Worm (Caenorhabditis elegans) whole organism, late embryonic: ENCODE data around the gene igcm-4.
"Not testable (repeated sequence)": the region's sequence is repeated elsewhere in the genome, so short reads cannot be mapped to it uniquely, and the experiment has no call there.

Source experiments
- K09A11.1 ChIP-seq: sonication (generic microtip); optimal IDR thresholded peaks from 2 replicates; lab custom pipeline; 2017; ENCODE audit warnings: antibody characterized with exemption, mild to moderate bottlenecking, missing genetic modification characterization, missing compliant biosample characterization; ENCODE audit not compliant: insufficient read depth
- T23F11.4 ChIP-seq: fragments of 200-800 bp; sonication (Bioruptor generic); optimal IDR thresholded peaks from 2 replicates; lab custom pipeline; 2018; ENCODE audit warnings: mild to moderate bottlenecking, missing genetic modification characterization, missing compliant biosample characterization
- Y22D7AL.16 ChIP-seq: sonication (generic microtip); optimal IDR thresholded peaks from 2 replicates; lab custom pipeline; 2016; ENCODE audit warnings: missing genetic modification characterization, missing compliant biosample characterization
- ceh-24 ChIP-seq: sonication (generic microtip); optimal IDR thresholded peaks from 2 replicates; lab custom pipeline; 2016; ENCODE audit warnings: mild to moderate bottlenecking, missing genetic modification characterization, missing compliant biosample characterization
- ceh-34 ChIP-seq: sonication (generic microtip); optimal IDR thresholded peaks from 2 replicates; lab custom pipeline; 2016; ENCODE audit warnings: mild to moderate bottlenecking, missing genetic modification characterization, missing compliant biosample characterization
- ceh-45 ChIP-seq: fragments of 200-800 bp; sonication (Bioruptor generic); IDR thresholded peaks from 2 replicates; pipeline ENCODE4 v1.3.6; 2022; ENCODE audit warnings: missing genetic modification reagents, missing genetic modification characterization, missing compliant biosample characterization
- ceh-9 ChIP-seq: sonication (generic microtip); optimal IDR thresholded peaks from 2 replicates; lab custom pipeline; 2016; ENCODE audit warnings: mild to moderate bottlenecking, missing genetic modification characterization, inconsistent platforms, missing compliant biosample characterization
- che-1 ChIP-seq: sonication (generic microtip); optimal IDR thresholded peaks from 2 replicates; lab custom pipeline; 2016; ENCODE audit warnings: mild to moderate bottlenecking, missing genetic modification characterization, missing compliant biosample characterization
- dmd-4 ChIP-seq: sonication (generic microtip); optimal IDR thresholded peaks from 2 replicates; lab custom pipeline; 2016; ENCODE audit warnings: borderline replicate concordance, missing genetic modification characterization, missing compliant biosample characterization
- elt-2 ChIP-seq: sonication (generic microtip); optimal IDR thresholded peaks from 2 replicates; lab custom pipeline; 2016; ENCODE audit warnings: missing genetic modification reagents, missing genetic modification characterization, missing compliant biosample characterization
- ets-4 ChIP-seq: sonication (generic microtip); optimal IDR thresholded peaks from 2 replicates; lab custom pipeline; 2016; ENCODE audit warnings: missing genetic modification characterization, missing compliant biosample characterization
- fkh-10 ChIP-seq: fragments of 150-350 bp; optimal IDR thresholded peaks from 2 replicates; lab custom pipeline; 2014; ENCODE audit warnings: missing biosample characterization, missing genetic modification reagents, missing genetic modification characterization
- fkh-6 ChIP-seq: sonication (generic microtip); optimal IDR thresholded peaks from 2 replicates; lab custom pipeline; 2016; ENCODE audit warnings: missing genetic modification characterization, missing compliant biosample characterization
- gmeb-2 ChIP-seq: sonication (generic microtip); optimal IDR thresholded peaks from 2 replicates; lab custom pipeline; 2016; ENCODE audit warnings: missing genetic modification characterization, inconsistent platforms, missing compliant biosample characterization
- hlh-30 ChIP-seq: sonication (generic microtip); optimal IDR thresholded peaks from 2 replicates; lab custom pipeline; 2017; ENCODE audit warnings: antibody characterized with exemption, missing genetic modification characterization, missing compliant biosample characterization; ENCODE audit not compliant: insufficient read depth
- lin-11 ChIP-seq: fragments of 200-800 bp; sonication (Bioruptor generic); optimal IDR thresholded peaks from 2 replicates; lab custom pipeline; 2018; ENCODE audit warnings: mild to moderate bottlenecking, missing genetic modification characterization, missing compliant biosample characterization
- madf-2 ChIP-seq: sonication (generic microtip); optimal IDR thresholded peaks from 2 replicates; lab custom pipeline; 2017; ENCODE audit warnings: missing genetic modification characterization, missing compliant biosample characterization
- mec-3 ChIP-seq: sonication (generic microtip); optimal IDR thresholded peaks from 2 replicates; lab custom pipeline; 2016; ENCODE audit warnings: borderline replicate concordance, missing genetic modification characterization, missing compliant biosample characterization
- nhr-11 ChIP-seq: fragments of 150-350 bp; optimal IDR thresholded peaks from 2 replicates; lab custom pipeline; 2014; ENCODE audit warnings: missing biosample characterization, missing genetic modification characterization
- nhr-232 ChIP-seq: sonication (generic microtip); optimal IDR thresholded peaks from 2 replicates; lab custom pipeline; 2016; ENCODE audit warnings: missing genetic modification characterization, missing compliant biosample characterization
- odd-2 ChIP-seq: sonication (generic microtip); optimal IDR thresholded peaks from 2 replicates; lab custom pipeline; 2017; ENCODE audit warnings: antibody characterized with exemption, mild to moderate bottlenecking, missing genetic modification characterization, missing compliant biosample characterization
- pat-9 ChIP-seq: fragments of 200-800 bp; sonication (Bioruptor generic); optimal IDR thresholded peaks from 2 replicates; lab custom pipeline; 2018; ENCODE audit warnings: mild to moderate bottlenecking, missing genetic modification characterization, moderate library complexity, missing compliant biosample characterization
- pha-2 ChIP-seq: sonication (generic microtip); optimal IDR thresholded peaks from 2 replicates; lab custom pipeline; 2017; ENCODE audit warnings: mild to moderate bottlenecking, missing genetic modification characterization, missing compliant biosample characterization
- pha-4 ChIP-seq: fragments of 150-350 bp; optimal IDR thresholded peaks from 2 replicates; lab custom pipeline; 2018; ENCODE audit warnings: missing biosample characterization, missing genetic modification reagents, missing genetic modification characterization
- pqm-1 ChIP-seq: sonication (generic microtip); optimal IDR thresholded peaks from 2 replicates; lab custom pipeline; 2016; ENCODE audit warnings: missing genetic modification characterization, missing compliant biosample characterization
- pros-1 ChIP-seq: fragments of 150-350 bp; optimal IDR thresholded peaks from 2 replicates; lab custom pipeline; 2014; ENCODE audit warnings: missing biosample characterization, missing genetic modification reagents, missing genetic modification characterization
- sdc-2 ChIP-seq: sonication (generic microtip); optimal IDR thresholded peaks from 2 replicates; lab custom pipeline; 2016; ENCODE audit warnings: missing genotype, missing genetic modification characterization, missing compliant biosample characterization
- sox-2 ChIP-seq: fragments of 200-800 bp; sonication (Bioruptor generic); IDR thresholded peaks from 2 replicates; pipeline ENCODE4 v1.3.6; 2022; ENCODE audit warnings: missing genetic modification reagents, missing genetic modification characterization, missing compliant biosample characterization
- sox-4 ChIP-seq: sonication (generic microtip); optimal IDR thresholded peaks from 2 replicates; lab custom pipeline; 2017; ENCODE audit warnings: mild to moderate bottlenecking, missing genetic modification characterization, inconsistent platforms, missing compliant biosample characterization
- syd-9 ChIP-seq: sonication (generic microtip); optimal IDR thresholded peaks from 2 replicates; lab custom pipeline; 2016; ENCODE audit warnings: mild to moderate bottlenecking, missing genetic modification characterization, moderate library complexity, missing compliant biosample characterization
- tbx-2 ChIP-seq: sonication (generic microtip); optimal IDR thresholded peaks from 2 replicates; lab custom pipeline; 2016; ENCODE audit warnings: missing genetic modification characterization, missing compliant biosample characterization
- tbx-7 ChIP-seq: sonication (generic microtip); optimal IDR thresholded peaks from 2 replicates; lab custom pipeline; 2016; ENCODE audit warnings: missing genotype, missing genetic modification characterization, missing compliant biosample characterization
- unc-42 ChIP-seq: sonication (generic microtip); optimal IDR thresholded peaks from 2 replicates; lab custom pipeline; 2016; ENCODE audit warnings: missing genotype, missing genetic modification characterization, missing compliant biosample characterization
- unc-55 ChIP-seq: sonication (generic microtip); optimal IDR thresholded peaks from 2 replicates; lab custom pipeline; 2017; ENCODE audit warnings: missing biosample characterization, missing genetic modification reagents, missing genetic modification characterization
- unc-86 ChIP-seq: sonication (generic microtip); optimal IDR thresholded peaks from 2 replicates; lab custom pipeline; 2016; ENCODE audit warnings: missing genetic modification characterization, missing compliant biosample characterization
- ztf-16 ChIP-seq: sonication (generic microtip); optimal IDR thresholded peaks from 2 replicates; lab custom pipeline; 2017; ENCODE audit warnings: missing genetic modification characterization, missing compliant biosample characterization

The igcm-4 gene

DNA sequence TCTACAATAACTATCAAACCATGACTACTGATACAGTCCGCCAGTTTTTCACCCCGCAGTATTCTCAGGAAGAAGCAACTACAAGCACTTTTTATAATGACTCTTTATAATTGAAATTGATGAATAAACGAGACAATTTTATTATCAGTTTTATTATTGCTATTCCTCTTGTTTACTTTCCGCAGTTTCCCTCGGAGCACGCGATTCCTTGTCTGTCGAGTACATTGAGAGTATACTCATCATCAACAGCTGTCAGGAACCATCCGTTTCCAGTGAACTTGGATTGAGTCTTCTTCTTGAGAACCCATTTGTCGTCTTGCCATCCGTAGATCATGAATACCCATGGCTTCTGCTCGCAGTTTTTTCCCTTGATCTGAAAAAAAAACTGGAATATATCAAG is 15.3 kb downstream of the igcm-4 start:
- TF ChIP-seq nhr-11 (tag; lab: Kevin White, UChicago) (no peak), fkh-10 (GFP tag; lab: Kevin White, UChicago) (no peak), dmd-4 (tag; lab: Kevin White, UChicago) (no peak), pat-9 (tag; lab: Kevin White, UChicago) (no peak), pqm-1 (tag; lab: Kevin White, UChicago) (no peak), ceh-45 (no peak), syd-9 (tag; lab: Kevin White, UChicago) (no peak), madf-2 (tag; lab: Kevin White, UChicago) (no peak), pha-4 (tag; lab: Kevin White, UChicago) (no peak), lin-11 (tag; lab: Kevin White, UChicago) (no peak), che-1 (tag; lab: Kevin White, UChicago) (no peak), hlh-30 (no peak), tbx-7 (tag; lab: Kevin White, UChicago) (no peak)
- TF ChIP-seq, all 69 proteins: peak for 0

DNA sequence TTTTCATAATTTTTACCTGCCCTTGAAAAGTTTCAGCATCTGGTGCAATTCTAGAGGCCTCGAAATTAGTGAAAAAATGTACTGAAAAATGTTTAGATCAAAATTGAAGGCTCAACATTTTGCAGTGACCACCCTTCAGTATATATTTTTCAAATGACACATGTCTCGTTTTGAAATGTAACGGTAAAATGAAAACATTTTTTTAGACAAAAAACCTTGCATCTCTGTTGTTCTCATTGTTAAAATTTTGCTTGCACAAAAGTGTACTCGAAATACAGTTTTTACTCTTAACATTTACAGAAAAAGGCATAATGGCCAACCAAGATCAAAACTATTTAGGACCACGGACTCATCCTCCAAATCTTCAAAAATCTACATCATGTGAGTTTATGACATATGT is 19.8 kb downstream of the igcm-4 start, which contains the start of gene Y102A11A.2:
Y102A11A.2 (plus strand) TSS at position 301 of the 400 bp plus-strand sequence.
- not testable (repeated sequence) for TF ChIP-seq unc-55 (GFP tag; lab: Kevin White, UChicago); unc-86 (tag; lab: Kevin White, UChicago); dmd-4 (tag; lab: Kevin White, UChicago)

DNA sequence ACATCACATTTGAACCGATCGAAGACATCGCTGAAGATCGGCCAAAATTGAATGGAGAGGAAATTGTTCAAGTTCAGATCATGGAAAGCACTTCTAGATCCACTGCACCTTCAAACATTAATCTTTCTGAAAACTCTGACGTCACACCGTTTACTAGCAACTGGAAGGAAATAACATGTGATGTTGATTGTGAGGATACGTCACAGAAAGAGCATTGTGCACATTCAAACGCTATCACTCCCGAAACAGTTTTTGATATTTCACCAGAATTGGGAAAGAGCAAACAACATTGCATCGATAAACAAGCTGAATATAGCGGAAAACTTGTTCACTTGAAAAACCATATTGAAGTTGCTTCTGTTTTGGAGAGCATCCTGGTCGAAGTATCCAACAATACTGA is 24.6 kb downstream of the igcm-4 start:
- TF ChIP-seq nhr-11 (tag; lab: Kevin White, UChicago) (no peak), tbx-2 (tag; lab: Kevin White, UChicago) (no peak), T23F11.4 (GFP tag; lab: Kevin White, UChicago) (no peak), K09A11.1 (tag; lab: Kevin White, UChicago) (no peak), mec-3 (tag; lab: Kevin White, UChicago) (no peak), ztf-16 (tag; lab: Kevin White, UChicago) (no peak), fkh-6 (tag; lab: Kevin White, UChicago) (no peak), Y22D7AL.16 (tag; lab: Kevin White, UChicago) (no peak), nhr-232 (tag; lab: Kevin White, UChicago) (no peak), ceh-34 (tag; lab: Kevin White, UChicago) (no peak), ceh-24 (tag; lab: Kevin White, UChicago) (no peak), sox-4 (tag; lab: Kevin White, UChicago) (no peak)

DNA sequence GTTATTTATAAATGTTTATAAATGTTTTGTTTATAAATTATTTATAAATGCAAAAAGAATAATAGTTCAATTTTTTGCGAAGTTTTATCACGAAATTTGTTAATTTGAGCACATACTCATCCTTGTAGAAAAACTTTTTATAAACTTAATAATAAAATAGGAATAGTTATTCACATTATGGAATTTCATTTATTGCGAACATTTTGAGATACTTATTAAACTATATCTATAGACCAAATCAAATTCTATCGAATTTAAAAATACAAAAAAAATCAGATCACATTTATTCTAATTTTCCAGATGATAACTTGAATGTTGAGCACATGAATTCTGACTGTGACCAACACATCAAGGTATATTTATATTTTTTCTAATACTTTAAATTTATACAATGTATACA is 27.3 kb downstream of the igcm-4 start, which contains the start of gene Y102A11A.3:
Y102A11A.3 (plus strand) TSS at position 301 of the 400 bp plus-strand sequence.
- no peak for TF ChIP-seq sdc-2 (tag; lab: Kevin White, UChicago)
- no peak for TF ChIP-seq sox-4 (tag; lab: Kevin White, UChicago)
- TF ChIP-seq mec-3 (tag; lab: Kevin White, UChicago) = no peak
- no peak for TF ChIP-seq syd-9 (tag; lab: Kevin White, UChicago)
- TF ChIP-seq pros-1 (tag; lab: Kevin White, UChicago) = no peak
- no peak for TF ChIP-seq elt-2 (tag; lab: Kevin White, UChicago)
- TF ChIP-seq T23F11.4 (GFP tag; lab: Kevin White, UChicago) = no peak
- TF ChIP-seq sox-2 = no peak

DNA sequence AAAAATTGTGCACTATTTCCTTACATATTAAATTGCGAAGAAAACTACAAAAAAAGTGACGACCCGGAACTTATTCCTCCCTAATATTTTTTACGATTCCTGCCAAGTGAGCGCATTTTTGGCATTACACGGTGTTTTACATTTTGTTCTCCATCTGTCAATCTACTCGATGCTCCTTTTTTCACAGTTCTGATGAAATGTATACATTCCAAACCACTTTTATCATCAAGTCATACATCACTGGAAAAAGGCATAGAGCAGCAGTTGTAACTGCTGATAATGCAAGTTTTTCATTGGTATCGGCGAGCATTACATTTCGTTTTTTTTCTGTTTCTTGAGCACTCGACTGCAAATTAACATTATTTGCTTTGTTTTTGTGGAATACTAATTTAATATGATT is 27.9 kb downstream of the igcm-4 start:
- TF ChIP-seq pat-9 (tag; lab: Kevin White, UChicago) = no peak
- no peak for TF ChIP-seq T23F11.4 (GFP tag; lab: Kevin White, UChicago)
- TF ChIP-seq unc-42 (tag; lab: Kevin White, UChicago) = no peak
- no peak for TF ChIP-seq pha-2
- TF ChIP-seq pha-4 (tag; lab: Kevin White, UChicago) = no peak
- TF ChIP-seq ceh-9 (tag; lab: Kevin White, UChicago) = no peak
- no peak for TF ChIP-seq ets-4 (tag; lab: Kevin White, UChicago)
- no peak for TF ChIP-seq odd-2 (tag; lab: Kevin White, UChicago)
- TF ChIP-seq Y22D7AL.16 (tag; lab: Kevin White, UChicago) = no peak
- no peak for TF ChIP-seq gmeb-2 (tag; lab: Kevin White, UChicago)
